Worm (Caenorhabditis elegans) whole organism, young adult: ENCODE measurements around the gene Y54G11A.3.

Source experiments
- F49E8.2 ChIP-seq: sonication (generic microtip); optimal IDR thresholded peaks from 3 replicates; lab custom pipeline; 2017; ENCODE audit warnings: missing genetic modification characterization, mild to moderate bottlenecking, missing compliant biosample characterization, antibody characterized with exemption, moderate library complexity; ENCODE audit not compliant: insufficient read depth
- ZK185.1 ChIP-seq: sonication (generic microtip); optimal IDR thresholded peaks from 2 replicates; lab custom pipeline; 2016; ENCODE audit warnings: mild to moderate bottlenecking, missing genetic modification characterization, missing compliant biosample characterization; ENCODE audit not compliant: poor library complexity, severe bottlenecking
- snpc-4 ChIP-seq, 5 experiments: fragments of 150-350 bp in 1 of 5; sonication (generic microtip) in 4 of 5; optimal IDR thresholded peaks; 2 replicates each; lab custom pipeline; 2014 to 2018; ENCODE audit warnings: missing genetic modification characterization in 5 of 5, missing biosample characterization in 3 of 5, antibody characterized with exemption in 2 of 5, mild to moderate bottlenecking in 2 of 5, missing compliant biosample characterization in 2 of 5, missing genotype in 2 of 5, moderate library complexity in 2 of 5, missing genetic modification reagents in 1 of 5
- unc-130 ChIP-seq: sonication (generic microtip); optimal IDR thresholded peaks from 2 replicates; lab custom pipeline; 2016; ENCODE audit warnings: missing genetic modification reagents, missing genetic modification characterization, missing compliant biosample characterization

DNA sequence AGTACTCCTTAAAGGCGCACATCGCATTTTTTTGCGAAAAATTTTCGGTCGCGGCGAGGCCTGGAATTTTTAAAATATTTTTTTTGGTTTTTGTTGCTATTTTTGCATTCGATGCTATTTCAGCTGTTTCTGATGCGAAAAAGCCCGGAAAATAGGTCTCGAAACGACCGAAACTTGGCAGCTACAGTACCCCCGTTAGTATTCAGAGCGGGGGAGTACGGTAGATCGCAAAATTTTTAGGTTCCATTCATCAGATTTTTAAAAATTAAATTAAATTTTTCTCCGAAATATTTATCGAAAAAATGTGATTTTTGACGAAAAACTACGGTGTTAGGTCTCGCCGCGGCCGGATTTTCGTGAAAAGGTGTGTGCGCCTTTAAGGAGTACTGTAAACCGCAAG, 20.6 kb upstream of the Y54G11A.3 start:
- no peak for TF ChIP-seq snpc-4 (GFP tag; optimal IDR thresholded peaks at IDR 0.05; lab: Kevin White, UChicago)
- no peak for TF ChIP-seq snpc-4 (tag; optimal IDR thresholded peaks at IDR 0.05; lab: Kevin White, UChicago)
- TF ChIP-seq F49E8.2 = no peak
- TF ChIP-seq ZK185.1 (tag; lab: Kevin White, UChicago) = no peak
- TF ChIP-seq unc-130 = no peak
